Fruit fly (Drosophila melanogaster) whole organism, embryonic: Measurements from ENCODE around the gene Dok.
A peak's percentile ranks its signal among the peaks of the same experiment; 100 is the strongest.

ENCODE experiments used
- CG10147 ChIP-seq: fragments of 200-800 bp; sonication (Bioruptor generic); optimal IDR thresholded peaks from 2 replicates; lab custom pipeline; 2019; ENCODE audit warnings: missing biosample characterization, mild to moderate bottlenecking, missing genetic modification characterization, moderate library complexity
- CG10209 ChIP-seq: fragments of 200-800 bp; sonication (Bioruptor generic); optimal IDR thresholded peaks from 3 replicates; lab custom pipeline; 2017; ENCODE audit warnings: missing biosample characterization, mild to moderate bottlenecking, missing genetic modification characterization, missing genetic modification reagents
- CG10431 ChIP-seq: fragments of 200-800 bp; sonication (Bioruptor generic); optimal IDR thresholded peaks from 3 replicates; lab custom pipeline; 2018; ENCODE audit warnings: missing biosample characterization, mild to moderate bottlenecking, missing genetic modification characterization
- CG10462 ChIP-seq: fragments of 200-800 bp; sonication (Bioruptor generic); optimal IDR thresholded peaks from 2 replicates; lab custom pipeline; 2016; ENCODE audit warnings: missing biosample characterization, missing genetic modification characterization
- CG13296 ChIP-seq: fragments of 200-800 bp; sonication (Bioruptor generic); optimal IDR thresholded peaks from 3 replicates; lab custom pipeline; 2018; ENCODE audit warnings: missing biosample characterization, mild to moderate bottlenecking, missing genetic modification characterization
- CG15269 ChIP-seq: fragments of 200-800 bp; sonication (Bioruptor generic); optimal IDR thresholded peaks from 2 replicates; lab custom pipeline; 2018; ENCODE audit warnings: missing biosample characterization, mild to moderate bottlenecking, missing genetic modification characterization, moderate library complexity
- CG15479 ChIP-seq: fragments of 200-800 bp; sonication (Bioruptor generic); optimal IDR thresholded peaks from 3 replicates; lab custom pipeline; 2019; ENCODE audit warnings: missing biosample characterization, mild to moderate bottlenecking, missing genetic modification characterization, moderate library complexity
- CG1832 ChIP-seq: fragments of 200-800 bp; sonication (Bioruptor generic); optimal IDR thresholded peaks from 2 replicates; lab custom pipeline; 2017; ENCODE audit warnings: missing biosample characterization, mild to moderate bottlenecking, missing genetic modification characterization, inconsistent platforms
- CG32532 ChIP-seq: fragments of 200-800 bp; sonication (Bioruptor generic); IDR thresholded peaks from 2 replicates; pipeline ENCODE4 v1.3.6; 2022; ENCODE audit warnings: missing biosample characterization, missing genetic modification characterization
- CG32772 ChIP-seq: fragments of 200-800 bp; sonication (Bioruptor generic); IDR thresholded peaks from 2 replicates; pipeline ENCODE4 v1.3.6; 2022; ENCODE audit warnings: missing biosample characterization, missing genetic modification characterization
- CG42726 ChIP-seq: fragments of 200-800 bp; sonication (Bioruptor generic); IDR thresholded peaks from 2 replicates; pipeline ENCODE4 v1.3.6; 2022; ENCODE audit warnings: missing biosample characterization, missing genetic modification characterization; ENCODE audit not compliant: partially characterized antibody
- CG4424 ChIP-seq: fragments of 200-800 bp; sonication (Bioruptor generic); optimal IDR thresholded peaks from 3 replicates; lab custom pipeline; 2016; ENCODE audit warnings: missing biosample characterization, missing genetic modification characterization
- CG7963 ChIP-seq: fragments of 200-800 bp; sonication (Bioruptor generic); IDR thresholded peaks from 3 replicates; pipeline ENCODE4 v1.3.6; 2022; ENCODE audit warnings: missing biosample characterization, missing genetic modification characterization; ENCODE audit not compliant: partially characterized antibody
- CG8281 ChIP-seq: fragments of 200-800 bp; sonication (Bioruptor generic); optimal IDR thresholded peaks from 2 replicates; lab custom pipeline; 2018; ENCODE audit warnings: missing biosample characterization, mild to moderate bottlenecking, missing genetic modification characterization, moderate library complexity
- CG9727 ChIP-seq: fragments of 200-800 bp; sonication (Bioruptor generic); optimal IDR thresholded peaks from 3 replicates; lab custom pipeline; 2017; ENCODE audit warnings: missing biosample characterization, mild to moderate bottlenecking, missing genetic modification characterization
- CrebB ChIP-seq: fragments of 200-800 bp; sonication (Bioruptor generic); optimal IDR thresholded peaks from 3 replicates; lab custom pipeline; 2018; ENCODE audit warnings: missing biosample characterization, mild to moderate bottlenecking, missing genetic modification characterization
- Dad ChIP-seq: fragments of 200-800 bp; sonication (Bioruptor generic); optimal IDR thresholded peaks from 3 replicates; lab custom pipeline; 2016; ENCODE audit warnings: missing biosample characterization, missing genetic modification characterization
- Dbx ChIP-seq: fragments of 200-800 bp; sonication (Bioruptor generic); IDR thresholded peaks from 3 replicates; pipeline ENCODE4 v1.3.6; 2022; ENCODE audit warnings: missing biosample characterization, missing genetic modification characterization
- Dip3 ChIP-seq: fragments of 200-800 bp; sonication (Bioruptor generic); optimal IDR thresholded peaks from 3 replicates; lab custom pipeline; 2016; ENCODE audit warnings: missing biosample characterization, missing genetic modification characterization
- Dll ChIP-seq: fragments of 200-800 bp; sonication (Bioruptor generic); IDR thresholded peaks from 4 replicates; pipeline ENCODE4 v1.3.6; 2022; ENCODE audit warnings: missing biosample characterization, missing genetic modification characterization; ENCODE audit not compliant: partially characterized antibody
- GATAe ChIP-seq: fragments of 200-800 bp; sonication (Bioruptor generic); conservative IDR thresholded peaks from 2 replicates; pipeline ENCODE4 v1.3.6; 2022; ENCODE audit warnings: missing biosample characterization, missing genetic modification characterization
- Gsc ChIP-seq: fragments of 200-800 bp; sonication (Bioruptor generic); IDR thresholded peaks from 2 replicates; pipeline ENCODE4 v1.3.6; 2022; ENCODE audit warnings: missing biosample characterization, missing genetic modification characterization
- HLH54F ChIP-seq: fragments of 200-800 bp; sonication (Bioruptor generic); optimal IDR thresholded peaks from 3 replicates; lab custom pipeline; 2016; ENCODE audit warnings: missing biosample characterization, missing genetic modification characterization
- Hand ChIP-seq: fragments of 200-800 bp; sonication (Bioruptor generic); optimal IDR thresholded peaks from 2 replicates; lab custom pipeline; 2017; ENCODE audit warnings: mild to moderate bottlenecking, missing biosample characterization, missing genetic modification reagents, missing genetic modification characterization
- HmgZ ChIP-seq: fragments of 200-800 bp; sonication (Bioruptor generic); optimal IDR thresholded peaks from 2 replicates; lab custom pipeline; 2018; ENCODE audit warnings: missing biosample characterization, mild to moderate bottlenecking, missing genetic modification characterization
- Hr3 ChIP-seq: fragments of 200-800 bp; sonication (Bioruptor generic); optimal IDR thresholded peaks from 3 replicates; lab custom pipeline; 2016; ENCODE audit warnings: missing biosample characterization, missing genetic modification characterization
- Hr51 ChIP-seq, 2 experiments: fragments of 200-800 bp; sonication (Bioruptor generic); optimal IDR thresholded peaks; 2 replicates in 1 of 2; 3 replicates in 1 of 2; lab custom pipeline; 2016 to 2018; ENCODE audit warnings: missing biosample characterization in 2 of 2, missing genetic modification characterization in 2 of 2, mild to moderate bottlenecking in 1 of 2, moderate library complexity in 1 of 2
- Max ChIP-seq: fragments of 200-800 bp; sonication (Bioruptor generic); optimal IDR thresholded peaks from 2 replicates; lab custom pipeline; 2016; ENCODE audit warnings: missing biosample characterization, mild to moderate bottlenecking, missing genetic modification characterization
- Mes4 ChIP-seq: fragments of 200-800 bp; sonication (Bioruptor generic); optimal IDR thresholded peaks from 2 replicates; lab custom pipeline; 2016; ENCODE audit warnings: missing biosample characterization, missing genetic modification characterization
- NfI ChIP-seq: fragments of 200-800 bp; sonication (Bioruptor generic); optimal IDR thresholded peaks from 3 replicates; lab custom pipeline; 2018; ENCODE audit warnings: missing biosample characterization, mild to moderate bottlenecking, missing genetic modification characterization, moderate library complexity
- Oaz ChIP-seq: fragments of 200-800 bp; sonication (Bioruptor generic); IDR thresholded peaks from 2 replicates; pipeline ENCODE4 v1.3.6; 2022; ENCODE audit warnings: missing biosample characterization, missing genetic modification characterization
- Oli ChIP-seq: fragments of 200-800 bp; sonication (Bioruptor generic); optimal IDR thresholded peaks from 2 replicates; lab custom pipeline; 2018; ENCODE audit warnings: missing biosample characterization, mild to moderate bottlenecking, missing genetic modification characterization, moderate library complexity
- Ravus ChIP-seq: fragments of 200-800 bp; sonication (Bioruptor generic); IDR thresholded peaks from 2 replicates; pipeline ENCODE4 v1.3.6; 2022; ENCODE audit warnings: missing biosample characterization, missing genetic modification characterization
- Sry-δ ChIP-seq: fragments of 200-800 bp; sonication (Bioruptor generic); optimal IDR thresholded peaks from 2 replicates; lab custom pipeline; 2016; ENCODE audit warnings: missing biosample characterization, missing genetic modification characterization
- Xrp1 ChIP-seq: fragments of 200-800 bp; sonication (Bioruptor generic); IDR thresholded peaks from 2 replicates; pipeline ENCODE4 v1.3.6; 2022; ENCODE audit warnings: missing biosample characterization, missing genetic modification characterization
- ab ChIP-seq: fragments of 200-800 bp; sonication (Bioruptor generic); optimal IDR thresholded peaks from 2 replicates; lab custom pipeline; 2016; ENCODE audit warnings: missing biosample characterization, missing genetic modification characterization
- crp ChIP-seq, 2 experiments: fragments of 200-800 bp; sonication (Bioruptor generic); optimal IDR thresholded peaks; 2 replicates in 1 of 2; 3 replicates in 1 of 2; lab custom pipeline; 2017; ENCODE audit warnings: missing biosample characterization in 2 of 2, missing genetic modification characterization in 2 of 2, mild to moderate bottlenecking in 1 of 2, moderate library complexity in 1 of 2
- da ChIP-seq: fragments of 200-800 bp; sonication (Bioruptor generic); optimal IDR thresholded peaks from 2 replicates; lab custom pipeline; 2016; ENCODE audit warnings: missing biosample characterization, missing genetic modification characterization
- dati ChIP-seq: fragments of 200-800 bp; sonication (Bioruptor generic); IDR thresholded peaks from 2 replicates; pipeline ENCODE4 v1.3.6; 2022; ENCODE audit warnings: missing biosample characterization, missing genetic modification characterization
- insv ChIP-seq, 2 experiments: fragments of 200-800 bp; sonication (Bioruptor generic); optimal IDR thresholded peaks; 3 replicates each; lab custom pipeline; 2016 to 2018; ENCODE audit warnings: missing biosample characterization in 2 of 2, missing genetic modification characterization in 2 of 2
- lab ChIP-seq: fragments of 200-800 bp; sonication (Bioruptor generic); optimal IDR thresholded peaks from 3 replicates; lab custom pipeline; 2017; ENCODE audit warnings: missing biosample characterization, missing genetic modification characterization, mild to moderate bottlenecking, moderate library complexity, missing genetic modification reagents
- phol ChIP-seq: fragments of 200-800 bp; sonication (Bioruptor generic); optimal IDR thresholded peaks from 3 replicates; lab custom pipeline; 2018; ENCODE audit warnings: missing biosample characterization, mild to moderate bottlenecking, missing genetic modification characterization, moderate library complexity
- pum ChIP-seq: fragments of 200-800 bp; sonication (Bioruptor generic); optimal IDR thresholded peaks from 2 replicates; lab custom pipeline; 2016; ENCODE audit warnings: missing biosample characterization, missing genetic modification characterization
- ranshi ChIP-seq: fragments of 200-800 bp; sonication (Bioruptor generic); IDR thresholded peaks from 2 replicates; pipeline ENCODE4 v1.3.6; 2022; ENCODE audit warnings: missing biosample characterization, missing genetic modification characterization
- scrt ChIP-seq: fragments of 200-800 bp; sonication (Bioruptor generic); optimal IDR thresholded peaks from 2 replicates; lab custom pipeline; 2018; ENCODE audit warnings: missing biosample characterization, mild to moderate bottlenecking, missing genetic modification characterization, moderate library complexity
- sima ChIP-seq: fragments of 200-800 bp; sonication (Bioruptor generic); optimal IDR thresholded peaks from 2 replicates; lab custom pipeline; 2016; ENCODE audit warnings: missing biosample characterization, missing genetic modification characterization
- sqz ChIP-seq: fragments of 200-800 bp; sonication (Bioruptor generic); optimal IDR thresholded peaks from 3 replicates; lab custom pipeline; 2018; ENCODE audit warnings: missing biosample characterization, mild to moderate bottlenecking, missing genetic modification characterization

The Dok gene

DNA sequence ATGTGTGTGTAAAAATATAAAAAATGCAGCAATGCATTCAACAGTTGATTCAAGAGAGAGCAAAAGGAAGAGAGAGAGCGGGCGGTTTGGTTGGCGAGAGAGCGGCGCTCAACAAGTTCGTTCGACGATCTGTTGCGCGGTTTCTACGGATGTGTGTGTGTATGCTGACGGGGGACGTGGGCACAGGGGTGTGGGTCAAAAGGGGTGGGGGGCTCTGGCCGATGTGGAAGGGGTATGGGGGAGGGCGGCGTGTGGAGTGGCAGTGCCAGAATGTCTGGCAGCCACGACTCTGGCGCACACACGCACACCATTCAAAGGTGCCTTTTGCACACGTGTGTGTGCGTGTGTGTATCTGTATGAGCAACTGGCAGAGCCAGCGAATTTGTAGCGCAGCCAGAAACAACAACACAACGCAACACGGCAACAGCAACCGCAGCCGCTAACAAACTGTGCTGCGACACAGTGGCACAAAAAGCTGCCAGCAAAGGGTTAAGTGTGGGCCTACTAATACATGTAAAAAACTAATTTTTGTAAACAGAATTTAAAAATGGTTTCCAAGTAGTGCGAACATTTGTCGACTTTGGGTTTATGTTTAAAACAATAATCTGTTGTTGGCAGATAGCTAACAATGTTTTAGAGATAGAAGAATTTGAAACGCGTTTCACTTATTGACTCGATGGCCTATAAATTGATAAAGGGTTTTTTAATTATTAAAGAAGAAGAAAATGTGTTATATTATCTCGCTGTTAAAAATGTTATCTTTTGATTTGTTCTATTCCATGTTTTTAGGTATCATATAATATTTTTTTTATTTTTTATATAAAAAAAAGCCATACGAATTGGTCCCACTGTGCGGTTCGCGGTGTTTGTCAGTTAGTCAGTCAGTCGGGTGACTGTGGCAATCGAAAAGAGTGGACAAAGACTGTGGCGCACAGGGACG, 17.2 kb upstream of the Dok start (continued):
- TF ChIP-seq Gsc (GFP tag; lab: Robert Waterston, UW) (peak; percentile 74), ranshi (peak; percentile 66; the same call in 1 of the 2 replicates), insv (GFP tag; optimal IDR thresholded peaks at IDR 0.05; lab: Kevin White, UChicago) (peak in 1 of 2 experiments; percentile 59), Oli (tag; lab: Kevin White, UChicago) (peak; percentile 97), sqz (peak; percentile 78), CG10147 (GFP tag; lab: Kevin White, UChicago) (peak; percentile 87), CG32772 (GFP tag; lab: Robert Waterston, UW) (peak; percentile 78), Hr3 (GFP tag; lab: Kevin White, UChicago) (peak; percentile 95), CG8281 (tag; lab: Kevin White, UChicago) (peak; percentile 76), Dll (GFP tag; lab: Robert Waterston, UW) (no peak), GATAe (no peak), HLH54F (GFP tag; lab: Kevin White, UChicago) (peak; percentile 80), da (peak; percentile 12), dati (0 out of 2 replicates have a peak, but pooled peaks have one; percentile 21), CG7963 (GFP tag; lab: Robert Waterston, UW) (no peak), HmgZ (tag; lab: Kevin White, UChicago) (peak; percentile 39), CG10462 (GFP tag; lab: Kevin White, UChicago) (peak; percentile 89), CrebB (peak; percentile 28), scrt (GFP tag; lab: Kevin White, UChicago) (peak; percentile 75), CG1832 (GFP tag; lab: Kevin White, UChicago) (peak; percentile 16), CG42726 (GFP tag; lab: Robert Waterston, UW) (peak; percentile 60; the same call in 1 of the 2 replicates), CG15269 (tag; lab: Kevin White, UChicago) (peak; percentile 94), CG10209 (GFP tag; lab: Kevin White, UChicago) (peak; percentile 98), Mes4 (peak; percentile 71), Dad (GFP tag; lab: Kevin White, UChicago) (peak; percentile 69), CG4424 (GFP tag; lab: Kevin White, UChicago) (peak; percentile 95), CG15479 (GFP tag; lab: Kevin White, UChicago) (no peak), CG9727 (GFP tag; lab: Kevin White, UChicago) (peak; percentile 99), Xrp1 (GFP tag; lab: Robert Waterston, UW) (peak; percentile 82), Ravus (GFP tag; lab: Robert Waterston, UW) (peak; percentile 11; the same call in 1 of the 2 replicates), Hr51 (GFP tag; optimal IDR thresholded peaks at IDR 0.05; lab: Kevin White, UChicago) (peak; percentile 65 to 96), Dbx (peak; percentile 38), Hand (GFP tag; lab: Kevin White, UChicago) (peak; percentile 78), Dip3 (GFP tag; lab: Kevin White, UChicago) (peak; percentile 71), ab (peak; percentile 81), phol (tag; lab: Kevin White, UChicago) (peak; percentile 97), sima (no peak), pum (peak; percentile 76), CG13296 (GFP tag; lab: Kevin White, UChicago) (peak; percentile 92), Max (peak; percentile 86), NfI (GFP tag; lab: Kevin White, UChicago) (peak; percentile 92), crp (GFP tag; optimal IDR thresholded peaks at IDR 0.05; lab: Kevin White, UChicago) (peak in 1 of 2 experiments; percentile 56), Sry-δ (GFP tag; lab: Kevin White, UChicago) (peak; percentile 18), lab (GFP tag; lab: Kevin White, UChicago) (peak; percentile 84), CG10431 (GFP tag; lab: Kevin White, UChicago) (peak; percentile 87), Oaz (GFP tag; lab: Robert Waterston, UW) (peak; percentile 61), CG32532 (peak; percentile 67)
